Worm (Caenorhabditis elegans) whole organism, L4 larva: ENCODE data around the gene T01G6.1.

Experiments used
- D1046.2 ChIP-seq: fragments of 200-800 bp; sonication (Bioruptor generic); IDR thresholded peaks from 2 replicates; pipeline ENCODE4 v1.3.6; 2022; ENCODE audit warnings: missing genetic modification characterization, missing compliant biosample characterization
- F26F4.8 ChIP-seq: fragments of 200-800 bp; sonication (Bioruptor generic); conservative IDR thresholded peaks from 2 replicates; pipeline ENCODE4 v1.3.6; 2022; ENCODE audit warnings: missing genetic modification characterization, missing compliant biosample characterization
- T26A8.4 ChIP-seq: fragments of 200-800 bp; sonication (Bioruptor generic); IDR thresholded peaks from 2 replicates; pipeline ENCODE4 v1.3.6; 2022; ENCODE audit warnings: missing genetic modification characterization, missing compliant biosample characterization
- Y105C5A.15 ChIP-seq: fragments of 200-800 bp; sonication (Bioruptor generic); IDR thresholded peaks from 2 replicates; pipeline ENCODE4 v1.3.6; 2022; ENCODE audit warnings: missing genetic modification characterization, missing compliant biosample characterization
- Y48G9A.11 ChIP-seq: fragments of 200-800 bp; sonication (Bioruptor generic); IDR thresholded peaks from 2 replicates; pipeline ENCODE4 v1.3.6; 2022; ENCODE audit warnings: missing genetic modification reagents, missing genetic modification characterization, missing compliant biosample characterization
- Y5F2A.4 ChIP-seq: fragments of 200-800 bp; sonication (Bioruptor generic); optimal IDR thresholded peaks from 2 replicates; lab custom pipeline; 2018; ENCODE audit warnings: mild to moderate bottlenecking, missing genetic modification characterization, missing compliant biosample characterization
- Y75B8A.6 ChIP-seq: fragments of 200-800 bp; sonication (Bioruptor generic); IDR thresholded peaks from 2 replicates; pipeline ENCODE4 v1.3.6; 2022; ENCODE audit warnings: missing genetic modification reagents, missing genetic modification characterization, missing compliant biosample characterization
- ZK337.2 ChIP-seq: fragments of 200-800 bp; sonication (Bioruptor generic); IDR thresholded peaks from 2 replicates; pipeline ENCODE4 v1.3.6; 2022; ENCODE audit warnings: missing genetic modification reagents, missing genetic modification characterization, missing compliant biosample characterization
- ZK546.5 ChIP-seq, 2 experiments: sonication (generic microtip); optimal IDR thresholded peaks; 2 replicates each; lab custom pipeline; 2017; ENCODE audit warnings: missing biosample characterization in 2 of 2, missing genetic modification characterization in 2 of 2
- ama-1 ChIP-seq: fragments of 150-350 bp; optimal IDR thresholded peaks from 2 replicates; lab custom pipeline; 2014; ENCODE audit warnings: inconsistent platforms, mixed read lengths
- arid-1 ChIP-seq: fragments of 200-800 bp; sonication (Bioruptor generic); conservative IDR thresholded peaks from 2 replicates; pipeline ENCODE4 v1.3.6; 2022; ENCODE audit warnings: missing genetic modification reagents, missing genetic modification characterization, missing compliant biosample characterization
- attf-4 ChIP-seq: sonication (generic microtip); optimal IDR thresholded peaks from 3 replicates; lab custom pipeline; 2017; ENCODE audit warnings: missing biosample characterization, missing genetic modification characterization
- ceh-20 ChIP-seq: fragments of 200-800 bp; sonication (Bioruptor generic); IDR thresholded peaks from 2 replicates; pipeline ENCODE4 v1.3.6; 2022; ENCODE audit warnings: missing genetic modification reagents, missing genetic modification characterization, missing compliant biosample characterization
- ceh-28 ChIP-seq: fragments of 150-350 bp; optimal IDR thresholded peaks from 2 replicates; lab custom pipeline; 2014; ENCODE audit warnings: missing biosample characterization, missing genetic modification reagents, missing genetic modification characterization
- ceh-32 ChIP-seq: sonication (generic microtip); optimal IDR thresholded peaks from 2 replicates; lab custom pipeline; 2016; ENCODE audit warnings: mild to moderate bottlenecking, missing genetic modification characterization, missing compliant biosample characterization; ENCODE audit not compliant: poor library complexity
- ctbp-1 ChIP-seq: fragments of 200-800 bp; sonication (Bioruptor generic); IDR thresholded peaks from 2 replicates; pipeline ENCODE4 v1.3.6; 2022; ENCODE audit warnings: missing genetic modification reagents, missing genetic modification characterization, missing compliant biosample characterization
- daf-16 ChIP-seq, 3 experiments: sonication (generic microtip); optimal IDR thresholded peaks; 2 replicates each; lab custom pipeline; 2016 to 2017; ENCODE audit warnings: missing genetic modification characterization in 3 of 3, missing genetic modification reagents in 3 of 3, mild to moderate bottlenecking in 2 of 3, missing compliant biosample characterization in 2 of 3, missing biosample characterization in 1 of 3, moderate library complexity in 1 of 3
- daf-19 ChIP-seq: fragments of 200-800 bp; sonication (Bioruptor generic); conservative IDR thresholded peaks from 2 replicates; pipeline ENCODE4 v1.3.6; 2022; ENCODE audit warnings: missing genetic modification characterization, missing compliant biosample characterization
- daf-8 ChIP-seq: fragments of 200-800 bp; sonication (Bioruptor generic); IDR thresholded peaks from 2 replicates; pipeline ENCODE4 v1.3.6; 2022; ENCODE audit warnings: missing genetic modification characterization, missing compliant biosample characterization
- dmd-6 ChIP-seq: fragments of 200-800 bp; sonication (Bioruptor generic); IDR thresholded peaks from 2 replicates; pipeline ENCODE4 v1.3.6; 2022; ENCODE audit warnings: missing genetic modification reagents, missing genetic modification characterization, missing compliant biosample characterization
- dmd-8 ChIP-seq: fragments of 200-800 bp; sonication (Bioruptor generic); IDR thresholded peaks from 2 replicates; pipeline ENCODE4 v1.3.6; 2022; ENCODE audit warnings: missing genetic modification characterization, missing compliant biosample characterization
- dpl-1 ChIP-seq: fragments of 150-350 bp; optimal IDR thresholded peaks from 2 replicates; lab custom pipeline; 2014; ENCODE audit warnings: missing biosample characterization, missing genetic modification reagents, missing genetic modification characterization
- dve-1 ChIP-seq: sonication (generic microtip); optimal IDR thresholded peaks from 2 replicates; lab custom pipeline; 2017; ENCODE audit warnings: antibody characterized with exemption, mild to moderate bottlenecking, missing genetic modification characterization, missing compliant biosample characterization; ENCODE audit not compliant: insufficient read depth
- fos-1 ChIP-seq: fragments of 150-350 bp; optimal IDR thresholded peaks from 2 replicates; lab custom pipeline; 2014; ENCODE audit warnings: missing biosample characterization, missing genetic modification characterization
- gei-8 ChIP-seq: fragments of 200-800 bp; sonication (Bioruptor generic); optimal IDR thresholded peaks from 2 replicates; lab custom pipeline; 2018; ENCODE audit warnings: mild to moderate bottlenecking, missing genetic modification characterization, missing compliant biosample characterization
- hif-1 ChIP-seq, 2 experiments: sonication (generic microtip); optimal IDR thresholded peaks; 2 replicates each; lab custom pipeline; 2016 to 2017; ENCODE audit warnings: missing compliant biosample characterization in 2 of 2, missing genetic modification characterization in 2 of 2, missing genetic modification reagents in 2 of 2, missing genotype in 2 of 2, mild to moderate bottlenecking in 1 of 2
- hlh-11 ChIP-seq: fragments of 200-800 bp; sonication (Bioruptor generic); optimal IDR thresholded peaks from 2 replicates; lab custom pipeline; 2018; ENCODE audit warnings: mild to moderate bottlenecking, missing genetic modification characterization, missing compliant biosample characterization
- hlh-30 ChIP-seq: sonication (generic microtip); optimal IDR thresholded peaks from 2 replicates; lab custom pipeline; 2017; ENCODE audit warnings: antibody characterized with exemption, mild to moderate bottlenecking, missing genetic modification characterization, missing compliant biosample characterization; ENCODE audit not compliant: insufficient read depth
- hmg-1.1 ChIP-seq: fragments of 200-800 bp; sonication (Bioruptor generic); IDR thresholded peaks from 2 replicates; pipeline ENCODE4 v1.3.6; 2022; ENCODE audit warnings: missing genetic modification reagents, missing genetic modification characterization, missing compliant biosample characterization
- lin-1 ChIP-seq: fragments of 200-800 bp; sonication (Bioruptor generic); IDR thresholded peaks from 2 replicates; pipeline ENCODE4 v1.3.6; 2022; ENCODE audit warnings: missing genetic modification reagents, missing genetic modification characterization, missing compliant biosample characterization
- lin-13 ChIP-seq: fragments of 150-350 bp; optimal IDR thresholded peaks from 2 replicates; lab custom pipeline; 2014; ENCODE audit warnings: missing biosample characterization, missing genetic modification reagents, missing genetic modification characterization
- madf-5 ChIP-seq, 2 experiments: fragments of 200-800 bp; sonication (Bioruptor generic); IDR thresholded peaks; 2 replicates each; pipeline ENCODE4 v1.3.6; 2022; ENCODE audit warnings: missing compliant biosample characterization in 2 of 2, missing genetic modification characterization in 2 of 2
- madf-9 ChIP-seq: fragments of 200-800 bp; sonication (Bioruptor generic); conservative IDR thresholded peaks from 2 replicates; pipeline ENCODE4 v1.3.6; 2022; ENCODE audit warnings: missing genetic modification reagents, missing genetic modification characterization, missing compliant biosample characterization
- mdl-1 ChIP-seq, 2 experiments: fragments of 150-350 bp in 1 of 2; sonication (generic microtip) in 1 of 2; optimal IDR thresholded peaks; 2 replicates each; lab custom pipeline; 2014 to 2017; ENCODE audit warnings: missing biosample characterization in 2 of 2, missing genetic modification characterization in 2 of 2
- mdt-29 ChIP-seq: fragments of 200-800 bp; sonication (Bioruptor generic); IDR thresholded peaks from 2 replicates; pipeline ENCODE4 v1.3.6; 2022; ENCODE audit warnings: missing genetic modification reagents, missing genetic modification characterization, missing compliant biosample characterization
- mxl-2 ChIP-seq: fragments of 200-800 bp; sonication (Bioruptor generic); conservative IDR thresholded peaks from 2 replicates; pipeline ENCODE4 v1.3.6; 2022; ENCODE audit warnings: missing genetic modification reagents, missing genetic modification characterization, missing compliant biosample characterization
- mxl-3 ChIP-seq: fragments of 200-800 bp; sonication (Bioruptor generic); optimal IDR thresholded peaks from 2 replicates; lab custom pipeline; 2018; ENCODE audit warnings: mild to moderate bottlenecking, missing genetic modification characterization, missing compliant biosample characterization
- nhr-102 ChIP-seq: sonication (generic microtip); optimal IDR thresholded peaks from 2 replicates; lab custom pipeline; 2016; ENCODE audit warnings: mild to moderate bottlenecking, missing genetic modification characterization, moderate library complexity, missing compliant biosample characterization
- nhr-111 ChIP-seq: fragments of 200-800 bp; sonication (Bioruptor generic); optimal IDR thresholded peaks from 2 replicates; lab custom pipeline; 2018; ENCODE audit warnings: mild to moderate bottlenecking, missing genetic modification characterization, missing compliant biosample characterization
- nhr-42 ChIP-seq: fragments of 200-800 bp; sonication (Bioruptor generic); IDR thresholded peaks from 2 replicates; pipeline ENCODE4 v1.3.6; 2022; ENCODE audit warnings: missing genetic modification characterization, missing compliant biosample characterization
- nhr-48 ChIP-seq: sonication (generic microtip); optimal IDR thresholded peaks from 2 replicates; lab custom pipeline; 2016; ENCODE audit warnings: mild to moderate bottlenecking, missing genetic modification characterization, missing compliant biosample characterization
- nhr-77 ChIP-seq: fragments of 150-350 bp; optimal IDR thresholded peaks from 2 replicates; lab custom pipeline; 2014; ENCODE audit warnings: missing biosample characterization, missing genetic modification characterization
- pha-4 ChIP-seq, 2 experiments: fragments of 150-350 bp in 1 of 2; fragments of 200-800 bp in 1 of 2; sonication (Bioruptor generic) in 1 of 2; IDR thresholded peaks in 1 of 2; optimal IDR thresholded peaks in 1 of 2; 2 replicates each; pipeline versions ENCODE4 v1.3.6 to Lab custom; 2014 to 2022; ENCODE audit warnings: missing genetic modification characterization in 2 of 2, missing genetic modification reagents in 2 of 2, missing biosample characterization in 1 of 2, missing compliant biosample characterization in 1 of 2
- php-3 ChIP-seq: fragments of 200-800 bp; sonication (Bioruptor generic); IDR thresholded peaks from 2 replicates; pipeline ENCODE4 v1.3.6; 2022; ENCODE audit warnings: missing genetic modification reagents, missing genetic modification characterization, missing compliant biosample characterization
- saeg-2 ChIP-seq: fragments of 200-800 bp; sonication (Bioruptor generic); IDR thresholded peaks from 2 replicates; pipeline ENCODE4 v1.3.6; 2022; ENCODE audit warnings: missing genetic modification reagents, missing genetic modification characterization, missing compliant biosample characterization
- skn-1 ChIP-seq: fragments of 150-350 bp; optimal IDR thresholded peaks from 2 replicates; lab custom pipeline; 2014; ENCODE audit warnings: missing biosample characterization, missing genetic modification characterization
- zag-1 ChIP-seq: fragments of 150-350 bp; optimal IDR thresholded peaks from 2 replicates; lab custom pipeline; 2014; ENCODE audit warnings: missing biosample characterization, missing genetic modification characterization
- zfp-2 ChIP-seq: sonication (generic microtip); optimal IDR thresholded peaks from 2 replicates; lab custom pipeline; 2016; ENCODE audit warnings: mild to moderate bottlenecking, missing genetic modification characterization, missing compliant biosample characterization
- zfp-3 ChIP-seq: fragments of 200-800 bp; sonication (Bioruptor generic); conservative IDR thresholded peaks from 2 replicates; pipeline ENCODE4 v1.3.6; 2022; ENCODE audit warnings: missing genetic modification reagents, missing genetic modification characterization, missing compliant biosample characterization
- zip-11 ChIP-seq: fragments of 200-800 bp; sonication (Bioruptor generic); IDR thresholded peaks from 2 replicates; pipeline ENCODE4 v1.3.6; 2022; ENCODE audit warnings: missing genetic modification characterization, missing compliant biosample characterization
- zip-2 ChIP-seq: fragments of 150-350 bp; optimal IDR thresholded peaks from 2 replicates; lab custom pipeline; 2014; ENCODE audit warnings: missing biosample characterization, missing genetic modification characterization

Gene T01G6.1

ce11 chrV:474516-474915 is 23.0 kb upstream of the T01G6.1 start, which contains the start of gene nhr-99:
nhr-99 (plus strand) TSS chrV:474778.
- no peak for TF ChIP-seq ceh-20 (GFP tag; lab: Robert Waterston, UW)
- TF ChIP-seq ceh-28 (tag; lab: Kevin White, UChicago): no peak
- TF ChIP-seq php-3 (GFP tag; lab: Robert Waterston, UW): peak; percentile 94
- no peak for TF ChIP-seq mxl-2 (GFP tag; lab: Robert Waterston, UW)
- no peak for TF ChIP-seq zag-1
- TF ChIP-seq gei-8: no peak
- TF ChIP-seq ama-1 (lab: Kevin White, UChicago): no peak
- TF ChIP-seq mdl-1 (tag; optimal IDR thresholded peaks at IDR 0.05; lab: Kevin White, UChicago): peak in 1 of 2 experiments; percentile 45
- peak; percentile 47 for TF ChIP-seq nhr-77 (tag; lab: Kevin White, UChicago)
- TF ChIP-seq madf-9 (GFP tag; lab: Robert Waterston, UW): no peak
- TF ChIP-seq madf-5 (GFP tag; IDR thresholded peaks at IDR 0.05; lab: Robert Waterston, UW): no peak
- no peak for TF ChIP-seq hif-1 (tag; optimal IDR thresholded peaks at IDR 0.05; lab: Kevin White, UChicago)
- peak; percentile 39 for TF ChIP-seq hlh-30 (tag; lab: Kevin White, UChicago)
- TF ChIP-seq fos-1: no peak
- TF ChIP-seq D1046.2 (GFP tag; lab: Robert Waterston, UW): no peak
- TF ChIP-seq nhr-102 (tag; lab: Kevin White, UChicago): no peak
- no peak for TF ChIP-seq F26F4.8 (GFP tag; lab: Robert Waterston, UW)
- peak; percentile 71 for TF ChIP-seq dve-1 (tag; lab: Kevin White, UChicago)
- TF ChIP-seq zip-11 (GFP tag; lab: Robert Waterston, UW): no peak
- no peak for TF ChIP-seq daf-8 (GFP tag; lab: Robert Waterston, UW)
- no peak for TF ChIP-seq Y48G9A.11 (GFP tag; lab: Robert Waterston, UW)
- no peak for TF ChIP-seq lin-13 (GFP tag; lab: Kevin White, UChicago)
- no peak for TF ChIP-seq zfp-3 (GFP tag; lab: Robert Waterston, UW)
- TF ChIP-seq Y5F2A.4 (GFP tag; lab: Kevin White, UChicago): no peak
- no peak for TF ChIP-seq zip-2
- TF ChIP-seq dpl-1: no peak
- TF ChIP-seq ZK337.2 (GFP tag; lab: Robert Waterston, UW): no peak
- no peak for TF ChIP-seq pha-4 (GFP tag; IDR thresholded peaks at IDR 0.05; lab: Robert Waterston, UW)
- TF ChIP-seq pha-4 (tag; optimal IDR thresholded peaks at IDR 0.05; lab: Kevin White, UChicago): no peak
- peak; percentile 61 for TF ChIP-seq hlh-11 (tag; lab: Kevin White, UChicago)
- no peak for TF ChIP-seq zfp-2
- no peak for TF ChIP-seq saeg-2 (GFP tag; lab: Robert Waterston, UW)
- no peak for TF ChIP-seq dmd-8 (GFP tag; lab: Robert Waterston, UW)
- TF ChIP-seq Y105C5A.15: no peak
- TF ChIP-seq T26A8.4: no peak
- TF ChIP-seq ctbp-1 (GFP tag; lab: Robert Waterston, UW): no peak
- TF ChIP-seq ceh-32: no peak
- no peak for TF ChIP-seq ZK546.5 (tag; optimal IDR thresholded peaks at IDR 0.05; lab: Kevin White, UChicago)
- no peak for TF ChIP-seq skn-1 (tag; lab: Kevin White, UChicago)
- no peak for TF ChIP-seq lin-1 (GFP tag; lab: Robert Waterston, UW)
- no peak for TF ChIP-seq mdt-29 (GFP tag; lab: Robert Waterston, UW)
- no peak for TF ChIP-seq nhr-111 (GFP tag; lab: Kevin White, UChicago)
- TF ChIP-seq arid-1 (GFP tag; lab: Robert Waterston, UW): no peak
- peak; percentile 79 for TF ChIP-seq dmd-6
- TF ChIP-seq daf-16 (GFP tag; optimal IDR thresholded peaks at IDR 0.05; lab: Kevin White, UChicago): no peak
- TF ChIP-seq daf-16 (tag; optimal IDR thresholded peaks at IDR 0.05; lab: Kevin White, UChicago): peak; percentile 75
- TF ChIP-seq hmg-1.1 (GFP tag; lab: Robert Waterston, UW): no peak
- no peak for TF ChIP-seq nhr-48 (tag; lab: Kevin White, UChicago)
- no peak for TF ChIP-seq nhr-42 (GFP tag; lab: Robert Waterston, UW)
- TF ChIP-seq mxl-3 (GFP tag; lab: Kevin White, UChicago): peak; percentile 27
- no peak for TF ChIP-seq daf-19
- no peak for TF ChIP-seq Y75B8A.6
- TF ChIP-seq attf-4 (tag; lab: Kevin White, UChicago): no peak
